Worm (Caenorhabditis elegans) whole organism, early embryonic: ENCODE data around the gene F25E5.5.
A peak's percentile ranks its signal among the peaks of the same experiment; 100 is the strongest.

Experiments
- B0310.2 ChIP-seq: sonication (generic microtip); optimal IDR thresholded peaks from 2 replicates; lab custom pipeline; 2016; ENCODE audit warnings: mild to moderate bottlenecking, missing genetic modification characterization, missing compliant biosample characterization
- F13C5.2 ChIP-seq: sonication (generic microtip); optimal IDR thresholded peaks from 2 replicates; lab custom pipeline; 2017; ENCODE audit warnings: mild to moderate bottlenecking, missing genetic modification characterization, inconsistent platforms, missing compliant biosample characterization
- aly-1 ChIP-seq: sonication (generic microtip); optimal IDR thresholded peaks from 2 replicates; lab custom pipeline; 2016; ENCODE audit warnings: missing genetic modification characterization, missing compliant biosample characterization
- ama-1 ChIP-seq: fragments of 150-350 bp; optimal IDR thresholded peaks from 2 replicates; lab custom pipeline; 2014
- ceh-13 ChIP-seq: fragments of 200-800 bp; sonication (Bioruptor generic); optimal IDR thresholded peaks from 2 replicates; lab custom pipeline; 2018; ENCODE audit warnings: mild to moderate bottlenecking, missing genetic modification characterization, missing compliant biosample characterization
- ceh-36 ChIP-seq: sonication (generic microtip); optimal IDR thresholded peaks from 2 replicates; lab custom pipeline; 2016; ENCODE audit warnings: missing genetic modification characterization, inconsistent platforms, missing compliant biosample characterization
- ets-7 ChIP-seq: sonication (generic microtip); optimal IDR thresholded peaks from 2 replicates; lab custom pipeline; 2016; ENCODE audit warnings: missing genotype, missing genetic modification characterization, missing compliant biosample characterization
- flt-1 ChIP-seq: fragments of 200-800 bp; sonication (Bioruptor generic); IDR thresholded peaks from 2 replicates; pipeline ENCODE4 v1.3.6; 2022; ENCODE audit warnings: missing genetic modification characterization, missing compliant biosample characterization
- hmbx-1 ChIP-seq: sonication (generic microtip); optimal IDR thresholded peaks from 2 replicates; lab custom pipeline; 2016; ENCODE audit warnings: mild to moderate bottlenecking, missing genetic modification characterization, missing compliant biosample characterization
- hmg-4 ChIP-seq: fragments of 200-800 bp; sonication (Bioruptor generic); optimal IDR thresholded peaks from 2 replicates; lab custom pipeline; 2018; ENCODE audit warnings: mild to moderate bottlenecking, missing genetic modification characterization, missing compliant biosample characterization
- hnd-1 ChIP-seq: sonication (generic microtip); optimal IDR thresholded peaks from 2 replicates; lab custom pipeline; 2016; ENCODE audit warnings: missing genetic modification characterization, missing compliant biosample characterization
- pes-1 ChIP-seq: fragments of 200-800 bp; sonication (Bioruptor generic); IDR thresholded peaks from 2 replicates; pipeline ENCODE4 v1.3.6; 2022; ENCODE audit warnings: missing genetic modification reagents, missing genetic modification characterization, missing compliant biosample characterization
- scrt-1 ChIP-seq: fragments of 200-800 bp; sonication (Bioruptor generic); IDR thresholded peaks from 2 replicates; pipeline ENCODE4 v1.3.6; 2022; ENCODE audit warnings: missing genetic modification characterization, missing compliant biosample characterization
- sea-1 ChIP-seq: fragments of 200-800 bp; sonication (Bioruptor generic); conservative IDR thresholded peaks from 2 replicates; pipeline ENCODE4 v1.3.6; 2022; ENCODE audit warnings: missing genetic modification characterization, missing compliant biosample characterization
- tbx-11 ChIP-seq: fragments of 200-800 bp; sonication (Bioruptor generic); IDR thresholded peaks from 2 replicates; pipeline ENCODE4 v1.3.6; 2022; ENCODE audit warnings: missing genetic modification characterization, missing compliant biosample characterization
- tbx-37 ChIP-seq: fragments of 200-800 bp; sonication (Bioruptor generic); conservative IDR thresholded peaks from 2 replicates; pipeline ENCODE4 v1.3.6; 2022; ENCODE audit warnings: missing genetic modification reagents, missing genetic modification characterization, missing compliant biosample characterization
- tra-4 ChIP-seq: sonication (generic microtip); optimal IDR thresholded peaks from 2 replicates; lab custom pipeline; 2017; ENCODE audit warnings: missing genetic modification characterization, missing compliant biosample characterization

The F25E5.5 gene

ce11 chrV:7449303-7449827 lies 2.3 kb downstream of the F25E5.5 start, which contains the start of gene try-12:
Gene try-12 (plus strand): TSS chrV:7449353.
- TF ChIP-seq ceh-36 (tag; lab: Kevin White, UChicago): no peak
- TF ChIP-seq ceh-13 (GFP tag; lab: Kevin White, UChicago): no peak
- TF ChIP-seq hnd-1: no peak
- no peak for TF ChIP-seq ets-7 (tag; lab: Kevin White, UChicago)
- no peak for TF ChIP-seq scrt-1 (GFP tag; lab: Robert Waterston, UW)
- TF ChIP-seq hmg-4 (GFP tag; lab: Kevin White, UChicago): no peak
- no peak for TF ChIP-seq tbx-37 (GFP tag; lab: Robert Waterston, UW)
- no peak for TF ChIP-seq tbx-11
- no peak for TF ChIP-seq B0310.2 (tag; lab: Kevin White, UChicago)
- TF ChIP-seq ama-1 (lab: Kevin White, UChicago): no peak
- TF ChIP-seq aly-1: no peak
- TF ChIP-seq pes-1: no peak
- TF ChIP-seq hmbx-1: no peak
- no peak for TF ChIP-seq F13C5.2 (tag; lab: Kevin White, UChicago)
- TF ChIP-seq sea-1 (GFP tag; lab: Robert Waterston, UW): no peak
- no peak for TF ChIP-seq flt-1 (GFP tag; lab: Robert Waterston, UW)

- no peak for TF ChIP-seq tra-4 (tag; lab: Kevin White, UChicago)
- TF ChIP-seq F13C5.2 (tag; lab: Kevin White, UChicago): no peak
- TF ChIP-seq aly-1: no peak
- TF ChIP-seq hnd-1: no peak
- no peak for TF ChIP-seq hmbx-1
Measured at ce11 chrV:7451421-7451820, 4.4 kb downstream of the F25E5.5 start, which contains the start of gene try-11. Gene try-11 (plus strand): TSS chrV:7451721.

DNA sequence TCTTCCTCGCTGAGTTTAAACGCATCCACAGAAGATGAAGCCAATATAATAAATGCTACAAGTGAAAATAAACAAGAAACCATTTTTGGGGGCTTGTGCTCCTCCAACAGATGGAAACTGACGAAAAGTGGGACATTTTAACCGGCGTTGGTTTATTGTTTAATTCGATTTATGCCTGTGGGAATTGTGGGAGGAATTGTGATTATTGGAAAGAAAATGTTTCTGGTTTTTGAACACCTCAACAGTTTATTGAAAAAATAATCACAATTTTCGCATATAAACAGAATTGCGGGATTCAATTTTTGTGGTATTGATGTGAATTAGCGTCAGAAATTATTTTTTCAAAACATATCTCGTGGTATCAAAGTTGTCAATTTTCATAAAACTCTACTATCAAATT lies 7.2 kb downstream of the F25E5.5 start, which contains the start of gene try-8:
Gene try-8 (minus strand): TSS at position 101 of the 400 bp plus-strand sequence.
- no peak for TF ChIP-seq pes-1
- TF ChIP-seq tra-4 (tag; lab: Kevin White, UChicago): no peak
- TF ChIP-seq B0310.2 (tag; lab: Kevin White, UChicago): no peak
- no peak for TF ChIP-seq F13C5.2 (tag; lab: Kevin White, UChicago)
- no peak for TF ChIP-seq ama-1 (lab: Kevin White, UChicago)
- TF ChIP-seq flt-1 (GFP tag; lab: Robert Waterston, UW): no peak
- no peak for TF ChIP-seq tbx-37 (GFP tag; lab: Robert Waterston, UW)
- TF ChIP-seq ets-7 (tag; lab: Kevin White, UChicago): no peak
- no peak for TF ChIP-seq scrt-1 (GFP tag; lab: Robert Waterston, UW)
- no peak for TF ChIP-seq sea-1 (GFP tag; lab: Robert Waterston, UW)
- no peak for TF ChIP-seq ceh-13 (GFP tag; lab: Kevin White, UChicago)
- no peak for TF ChIP-seq hmbx-1
- no peak for TF ChIP-seq ceh-36 (tag; lab: Kevin White, UChicago)
- no peak for TF ChIP-seq hnd-1

- TF ChIP-seq flt-1 (GFP tag; lab: Robert Waterston, UW) (no peak), F13C5.2 (tag; lab: Kevin White, UChicago) (no peak), ets-7 (tag; lab: Kevin White, UChicago) (no peak), hnd-1 (no peak), hmg-4 (GFP tag; lab: Kevin White, UChicago) (no peak), aly-1 (no peak), hmbx-1 (no peak), sea-1 (GFP tag; lab: Robert Waterston, UW) (no peak), B0310.2 (tag; lab: Kevin White, UChicago) (no peak)
Measured at ce11 chrV:7455008-7455407, 7.9 kb downstream of the F25E5.5 start, which contains the start of gene F25E5.2. Gene F25E5.2 (plus strand): TSS chrV:7455308.

ce11 chrV:7460898-7461297 lies 13.8 kb downstream of the F25E5.5 start, which contains the start of gene srh-92:
Gene srh-92 (minus strand): TSS chrV:7460998.
- no peak for TF ChIP-seq B0310.2 (tag; lab: Kevin White, UChicago)
- no peak for TF ChIP-seq ceh-13 (GFP tag; lab: Kevin White, UChicago)
- no peak for TF ChIP-seq F13C5.2 (tag; lab: Kevin White, UChicago)
- no peak for TF ChIP-seq aly-1
- no peak for TF ChIP-seq hmbx-1
- no peak for TF ChIP-seq ama-1 (lab: Kevin White, UChicago)
- no peak for TF ChIP-seq scrt-1 (GFP tag; lab: Robert Waterston, UW)
- TF ChIP-seq tra-4 (tag; lab: Kevin White, UChicago): no peak
- TF ChIP-seq hnd-1: no peak
- TF ChIP-seq pes-1: no peak
- no peak for TF ChIP-seq tbx-11
- TF ChIP-seq sea-1 (GFP tag; lab: Robert Waterston, UW): no peak
- no peak for TF ChIP-seq tbx-37 (GFP tag; lab: Robert Waterston, UW)
- TF ChIP-seq flt-1 (GFP tag; lab: Robert Waterston, UW): no peak
- TF ChIP-seq ceh-36 (tag; lab: Kevin White, UChicago): no peak
- TF ChIP-seq ets-7 (tag; lab: Kevin White, UChicago): no peak
- no peak for TF ChIP-seq hmg-4 (GFP tag; lab: Kevin White, UChicago)

ce11 chrV:7464696-7465095 lies 17.6 kb downstream of the F25E5.5 start, which contains the start of gene srh-89:
Gene srh-89 (minus strand): TSS chrV:7464796.
- no peak for TF ChIP-seq ama-1 (lab: Kevin White, UChicago)
- TF ChIP-seq hnd-1: no peak
- TF ChIP-seq hmbx-1: no peak
- TF ChIP-seq tbx-11: no peak
- no peak for TF ChIP-seq ets-7 (tag; lab: Kevin White, UChicago)
- TF ChIP-seq ceh-13 (GFP tag; lab: Kevin White, UChicago): no peak
- TF ChIP-seq sea-1 (GFP tag; lab: Robert Waterston, UW): no peak
- no peak for TF ChIP-seq F13C5.2 (tag; lab: Kevin White, UChicago)
- TF ChIP-seq scrt-1 (GFP tag; lab: Robert Waterston, UW): no peak
- TF ChIP-seq tra-4 (tag; lab: Kevin White, UChicago): no peak
- TF ChIP-seq aly-1: no peak
- no peak for TF ChIP-seq pes-1
- TF ChIP-seq ceh-36 (tag; lab: Kevin White, UChicago): no peak
- no peak for TF ChIP-seq flt-1 (GFP tag; lab: Robert Waterston, UW)
- TF ChIP-seq B0310.2 (tag; lab: Kevin White, UChicago): no peak
- no peak for TF ChIP-seq tbx-37 (GFP tag; lab: Robert Waterston, UW)
- TF ChIP-seq hmg-4 (GFP tag; lab: Kevin White, UChicago): no peak

DNA sequence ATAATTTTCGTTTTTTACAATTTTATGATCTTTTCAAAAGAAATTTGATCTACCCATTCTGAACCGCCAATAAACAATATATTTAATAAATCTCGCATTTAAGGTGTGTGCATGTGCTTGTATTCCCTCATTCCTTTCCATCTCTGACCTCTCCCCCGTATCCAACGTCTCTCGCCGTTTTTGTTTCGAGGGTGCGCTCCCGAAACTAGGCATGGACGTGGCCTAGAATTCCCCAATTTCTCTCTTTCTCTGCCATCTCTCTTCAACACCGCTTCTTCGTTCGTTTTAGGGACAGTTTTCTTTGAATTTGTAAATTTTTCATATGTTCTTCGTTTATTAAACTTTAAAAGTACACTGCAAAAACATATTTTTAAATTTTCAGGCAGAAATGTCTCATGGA lies 18.4 kb downstream of the F25E5.5 start, which contains the start of gene F25E5.1:
Gene F25E5.1 (plus strand): TSS at position 376 of the 400 bp plus-strand sequence.
- TF ChIP-seq scrt-1 (GFP tag; lab: Robert Waterston, UW) (no peak), ets-7 (tag; lab: Kevin White, UChicago) (no peak), ceh-36 (tag; lab: Kevin White, UChicago) (no peak), F13C5.2 (tag; lab: Kevin White, UChicago) (peak; percentile 47), aly-1 (peak; percentile 3), tbx-37 (GFP tag; lab: Robert Waterston, UW) (peak; percentile 62; the same call in 1 of the 2 replicates)
